Fruit fly (Drosophila melanogaster) whole organism, adult: ENCODE data around the gene BigH1.

ENCODE experiments used
- CG11617 ChIP-seq: fragments of 200-800 bp; sonication (Bioruptor generic); optimal IDR thresholded peaks from 2 replicates; lab custom pipeline; 2017; ENCODE audit warnings: mild to moderate bottlenecking, missing biosample characterization, missing genetic modification reagents, missing genetic modification characterization
- CG12768 ChIP-seq: fragments of 200-800 bp; sonication (Bioruptor generic); optimal IDR thresholded peaks from 2 replicates; lab custom pipeline; 2017; ENCODE audit warnings: missing biosample characterization, missing genetic modification characterization, mild to moderate bottlenecking, moderate library complexity, missing genetic modification reagents
- CG14711 ChIP-seq: fragments of 200-800 bp; sonication (Bioruptor generic); optimal IDR thresholded peaks from 2 replicates; lab custom pipeline; 2018; ENCODE audit warnings: missing biosample characterization, mild to moderate bottlenecking, missing genetic modification characterization, moderate library complexity
- CG1620 ChIP-seq: fragments of 200-800 bp; sonication (Bioruptor generic); optimal IDR thresholded peaks from 2 replicates; lab custom pipeline; 2016; ENCODE audit warnings: missing biosample characterization, missing genetic modification characterization
- CG33017 ChIP-seq: fragments of 200-800 bp; sonication (Bioruptor generic); optimal IDR thresholded peaks from 2 replicates; lab custom pipeline; 2018; ENCODE audit warnings: missing biosample characterization, mild to moderate bottlenecking, missing genetic modification characterization, moderate library complexity
- CG5204 ChIP-seq: fragments of 200-800 bp; sonication (Bioruptor generic); optimal IDR thresholded peaks from 2 replicates; lab custom pipeline; 2016; ENCODE audit warnings: missing biosample characterization, missing genetic modification characterization
- CG7045 ChIP-seq: fragments of 200-800 bp; sonication (Bioruptor generic); optimal IDR thresholded peaks from 2 replicates; lab custom pipeline; 2017; ENCODE audit warnings: missing biosample characterization, mild to moderate bottlenecking, missing genetic modification characterization
- CG7101 ChIP-seq: fragments of 200-800 bp; sonication (Bioruptor generic); optimal IDR thresholded peaks from 2 replicates; lab custom pipeline; 2018; ENCODE audit warnings: missing biosample characterization, mild to moderate bottlenecking, missing genetic modification characterization, moderate library complexity
- Clk ChIP-seq: fragments of 200-800 bp; sonication (Bioruptor generic); optimal IDR thresholded peaks from 2 replicates; lab custom pipeline; 2017; ENCODE audit warnings: missing biosample characterization, missing genetic modification characterization
- Crg-1 ChIP-seq: fragments of 200-800 bp; sonication (Bioruptor generic); optimal IDR thresholded peaks from 2 replicates; lab custom pipeline; 2016; ENCODE audit warnings: missing biosample characterization, missing genetic modification characterization
- Hr96 ChIP-seq: fragments of 200-800 bp; sonication (Bioruptor generic); optimal IDR thresholded peaks from 2 replicates; lab custom pipeline; 2016; ENCODE audit warnings: missing biosample characterization, missing genetic modification characterization
- Mnt ChIP-seq: fragments of 200-800 bp; sonication (Bioruptor generic); optimal IDR thresholded peaks from 2 replicates; lab custom pipeline; 2016; ENCODE audit warnings: missing biosample characterization, mild to moderate bottlenecking, missing genetic modification characterization
- bab1 ChIP-seq: fragments of 200-800 bp; sonication (Bioruptor generic); optimal IDR thresholded peaks from 3 replicates; lab custom pipeline; 2019; ENCODE audit warnings: missing biosample characterization, mild to moderate bottlenecking, missing genetic modification characterization, moderate library complexity
- cic ChIP-seq: fragments of 200-800 bp; sonication (Bioruptor generic); optimal IDR thresholded peaks from 2 replicates; lab custom pipeline; 2017; ENCODE audit warnings: missing biosample characterization, mild to moderate bottlenecking, missing genetic modification characterization, moderate library complexity
- cnc ChIP-seq, 2 experiments: fragments of >200 bp; optimal IDR thresholded peaks; 2 replicates each; lab custom pipeline; 2017
- kay ChIP-seq: fragments of 200-800 bp; sonication (Bioruptor generic); peaks from one replicate; lab custom pipeline; 2016; ENCODE audit warnings: missing biosample characterization, missing genetic modification characterization, borderline replicate concordance
- ovo ChIP-seq: fragments of 200-800 bp; sonication (Bioruptor generic); optimal IDR thresholded peaks from 2 replicates; lab custom pipeline; 2016; ENCODE audit warnings: missing biosample characterization, missing genetic modification characterization
- pad ChIP-seq: fragments of 200-800 bp; sonication (Bioruptor generic); optimal IDR thresholded peaks from 3 replicates; lab custom pipeline; 2017; ENCODE audit warnings: missing biosample characterization, missing genetic modification characterization, mild to moderate bottlenecking, moderate library complexity, missing genetic modification reagents
- tj ChIP-seq: fragments of 200-800 bp; sonication (Bioruptor generic); optimal IDR thresholded peaks from 3 replicates; lab custom pipeline; 2017; ENCODE audit warnings: missing biosample characterization, mild to moderate bottlenecking, missing genetic modification characterization, moderate library complexity
- toe ChIP-seq: fragments of 200-800 bp; sonication (Bioruptor generic); optimal IDR thresholded peaks from 2 replicates; lab custom pipeline; 2016; ENCODE audit warnings: missing biosample characterization, missing genetic modification characterization

Gene BigH1

DNA sequence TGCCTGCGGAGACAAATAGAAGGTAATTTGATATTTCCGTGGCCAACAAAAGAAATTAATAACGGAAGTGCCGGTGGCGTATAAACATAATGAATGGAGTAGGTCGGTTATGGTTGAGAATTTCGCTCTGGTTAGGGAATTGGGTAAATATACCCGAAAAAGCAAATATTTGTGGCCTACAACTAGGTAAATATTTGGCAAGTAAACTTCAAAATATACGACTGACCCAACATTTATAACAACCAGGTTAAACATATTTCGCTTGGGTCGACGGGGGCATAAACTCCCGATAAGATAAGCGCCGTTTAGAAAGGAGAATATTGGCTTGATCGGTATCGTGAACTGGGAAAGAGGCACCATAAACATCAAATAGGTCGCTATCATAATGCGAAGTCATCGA lies 7.6 kb downstream of the BigH1 start:
- TF ChIP-seq CG33017 = peak; percentile 5
- TF ChIP-seq CG7101 (tag; lab: Kevin White, UChicago) = peak; percentile 46
- no peak for TF ChIP-seq CG1620

DNA sequence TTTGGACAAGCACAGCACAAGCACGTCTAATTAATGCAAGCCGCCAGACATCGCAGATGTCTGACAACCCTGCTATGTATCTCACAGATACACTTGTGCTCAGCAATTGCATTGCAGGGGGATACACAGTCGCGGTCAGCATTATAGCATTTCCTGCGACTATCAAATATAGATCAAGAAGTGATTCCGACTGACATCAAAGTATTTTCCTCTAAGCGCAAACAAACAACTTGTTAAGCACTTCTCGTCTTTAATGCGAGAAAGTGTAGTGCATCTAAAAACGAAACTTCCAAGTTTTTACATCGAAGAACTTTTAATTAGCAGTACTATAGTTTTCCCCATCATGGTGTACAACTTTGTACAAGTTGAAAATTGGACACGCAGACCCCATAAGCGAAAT lies 9.7 kb downstream of the BigH1 start:
- TF ChIP-seq Crg-1 (GFP tag; lab: Kevin White, UChicago) = no peak
- no peak for TF ChIP-seq Clk
- no peak for TF ChIP-seq CG1620
- TF ChIP-seq CG11617 (GFP tag; lab: Kevin White, UChicago) = no peak
- no peak for TF ChIP-seq kay
- TF ChIP-seq toe (GFP tag; lab: Kevin White, UChicago) = no peak
- no peak for TF ChIP-seq CG12768 (GFP tag; lab: Kevin White, UChicago)
- no peak for TF ChIP-seq CG33017
- TF ChIP-seq CG7045 (GFP tag; lab: Kevin White, UChicago) = no peak
- TF ChIP-seq CG5204 = no peak

DNA sequence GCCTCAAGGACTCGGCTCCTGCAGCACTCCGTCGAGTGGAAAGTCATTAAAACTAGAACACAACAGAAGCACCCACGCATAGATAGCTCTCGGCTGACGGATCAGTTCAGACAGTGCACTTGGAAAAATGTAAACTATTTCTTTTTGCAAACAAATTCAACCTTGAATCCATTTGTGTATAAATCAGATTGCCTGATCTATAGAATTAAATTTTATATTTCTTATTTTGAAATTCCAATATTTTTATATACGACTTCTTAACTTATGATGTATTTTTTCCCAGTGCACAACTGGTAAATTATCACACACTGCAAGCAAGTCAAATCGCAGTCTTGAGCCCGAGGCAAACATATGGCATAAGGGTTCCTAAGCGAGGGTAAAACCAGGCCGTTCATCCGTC lies 11.5 kb downstream of the BigH1 start:
- TF ChIP-seq tj (GFP tag; lab: Kevin White, UChicago) = no peak
- no peak for TF ChIP-seq CG5204
- TF ChIP-seq CG7101 (tag; lab: Kevin White, UChicago) = no peak
- no peak for TF ChIP-seq Crg-1 (GFP tag; lab: Kevin White, UChicago)
- TF ChIP-seq Mnt (GFP tag; lab: Kevin White, UChicago) = no peak
- no peak for TF ChIP-seq toe (GFP tag; lab: Kevin White, UChicago)
- TF ChIP-seq Hr96 = no peak
- TF ChIP-seq CG1620 = no peak
- no peak for TF ChIP-seq CG14711 (tag; lab: Kevin White, UChicago)
- TF ChIP-seq pad = no peak
- no peak for TF ChIP-seq Clk
- TF ChIP-seq bab1 = no peak
- no peak for TF ChIP-seq cic (GFP tag; lab: Kevin White, UChicago)
- no peak for TF ChIP-seq kay
- no peak for TF ChIP-seq CG33017

DNA sequence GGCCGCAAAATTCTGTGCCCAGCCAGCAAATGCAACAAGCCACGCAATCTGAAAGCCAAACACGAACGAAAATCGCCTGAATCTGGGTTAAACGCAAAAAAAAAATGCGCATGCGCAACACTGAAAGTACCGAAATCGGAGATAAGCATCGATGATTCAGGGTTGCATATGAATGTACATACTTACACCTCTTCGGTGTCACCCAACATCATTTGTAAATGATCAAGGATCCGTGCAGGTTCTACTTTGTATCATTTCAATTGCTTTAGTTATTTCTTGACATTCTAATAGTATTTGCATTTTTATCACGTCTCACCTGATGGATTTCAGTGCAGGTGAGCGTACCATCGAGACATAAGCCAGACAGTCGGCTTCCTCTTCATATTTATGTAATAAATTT lies 13.8 kb downstream of the BigH1 start:
- TF ChIP-seq CG5204 = no peak
- no peak for TF ChIP-seq CG12768 (GFP tag; lab: Kevin White, UChicago)
- TF ChIP-seq Clk = no peak
- TF ChIP-seq Hr96 = no peak
- TF ChIP-seq kay = peak; percentile 29
- TF ChIP-seq CG7101 (tag; lab: Kevin White, UChicago) = no peak

DNA sequence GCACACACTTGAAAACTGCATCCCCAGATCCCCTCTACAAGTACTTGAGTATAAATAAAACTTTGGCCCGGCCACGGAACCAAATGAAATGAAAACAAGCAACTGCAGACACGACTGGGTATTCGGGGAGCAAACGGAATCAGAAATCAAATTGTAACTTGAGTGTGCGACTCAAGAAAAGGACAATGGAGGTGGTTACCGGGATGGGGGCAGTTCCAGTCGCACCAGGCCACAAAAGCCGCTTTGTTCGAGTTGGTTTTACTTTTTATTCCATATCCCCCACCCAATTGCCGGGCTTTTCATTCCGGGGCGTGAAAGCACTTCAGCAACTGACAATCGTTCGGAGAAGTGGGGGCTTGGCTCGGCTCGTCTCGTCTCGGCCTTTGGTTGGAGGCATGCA lies 14.6 kb downstream of the BigH1 start:
- TF ChIP-seq CG7045 (GFP tag; lab: Kevin White, UChicago) (no peak), CG12768 (GFP tag; lab: Kevin White, UChicago) (no peak), toe (GFP tag; lab: Kevin White, UChicago) (no peak), CG7101 (tag; lab: Kevin White, UChicago) (no peak), cic (GFP tag; lab: Kevin White, UChicago) (no peak), Clk (no peak), kay (no peak), tj (GFP tag; lab: Kevin White, UChicago) (no peak), CG14711 (tag; lab: Kevin White, UChicago) (no peak), CG33017 (no peak), CG11617 (GFP tag; lab: Kevin White, UChicago) (no peak), pad (no peak), cnc (optimal IDR thresholded peaks at IDR 0.05; lab: Kevin White, UChicago) (no peak), Mnt (GFP tag; lab: Kevin White, UChicago) (no peak)

DNA sequence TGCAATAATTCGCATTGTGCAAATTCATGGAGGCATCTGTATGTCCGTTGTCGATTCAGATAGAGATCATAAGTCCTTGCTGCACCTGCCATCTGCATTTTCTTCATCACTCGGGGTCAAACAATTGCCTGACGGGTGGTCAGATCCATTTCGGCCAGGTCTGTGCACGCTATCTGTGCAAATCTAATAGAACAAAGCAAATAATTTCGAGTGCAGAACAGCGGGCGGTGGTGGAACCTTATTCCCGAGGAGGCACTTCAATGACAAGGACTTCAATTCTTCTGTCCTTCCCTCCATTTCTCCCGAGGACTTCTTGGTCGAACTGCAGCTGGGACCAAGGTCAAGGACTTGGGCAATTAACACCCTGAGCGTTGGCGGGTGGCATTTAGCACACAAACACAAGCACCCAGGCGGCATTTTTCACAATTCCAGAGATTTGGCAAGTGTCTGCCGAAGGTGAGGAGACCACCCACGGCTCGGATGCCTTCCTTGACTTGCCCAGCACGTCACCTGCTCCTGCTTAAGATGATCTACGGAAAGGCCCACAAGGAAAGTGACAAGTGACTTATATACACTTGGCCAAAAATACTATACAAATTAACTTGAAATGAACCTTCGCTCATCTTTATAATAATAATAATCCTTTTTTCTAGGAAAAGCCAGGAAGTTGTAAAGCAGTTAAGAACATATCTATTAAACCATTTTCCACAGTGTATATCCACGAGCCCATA lies 16.3 kb downstream of the BigH1 start:
- TF ChIP-seq CG7101 (tag; lab: Kevin White, UChicago) (no peak), ovo (GFP tag; lab: Kevin White, UChicago) (no peak), CG1620 (no peak), CG12768 (GFP tag; lab: Kevin White, UChicago) (no peak), bab1 (no peak), pad (no peak), CG14711 (tag; lab: Kevin White, UChicago) (no peak), Hr96 (no peak), Mnt (GFP tag; lab: Kevin White, UChicago) (no peak), cic (GFP tag; lab: Kevin White, UChicago) (no peak), tj (GFP tag; lab: Kevin White, UChicago) (no peak), CG11617 (GFP tag; lab: Kevin White, UChicago) (no peak), Crg-1 (GFP tag; lab: Kevin White, UChicago) (no peak), cnc (optimal IDR thresholded peaks at IDR 0.05; lab: Kevin White, UChicago) (no peak)

DNA sequence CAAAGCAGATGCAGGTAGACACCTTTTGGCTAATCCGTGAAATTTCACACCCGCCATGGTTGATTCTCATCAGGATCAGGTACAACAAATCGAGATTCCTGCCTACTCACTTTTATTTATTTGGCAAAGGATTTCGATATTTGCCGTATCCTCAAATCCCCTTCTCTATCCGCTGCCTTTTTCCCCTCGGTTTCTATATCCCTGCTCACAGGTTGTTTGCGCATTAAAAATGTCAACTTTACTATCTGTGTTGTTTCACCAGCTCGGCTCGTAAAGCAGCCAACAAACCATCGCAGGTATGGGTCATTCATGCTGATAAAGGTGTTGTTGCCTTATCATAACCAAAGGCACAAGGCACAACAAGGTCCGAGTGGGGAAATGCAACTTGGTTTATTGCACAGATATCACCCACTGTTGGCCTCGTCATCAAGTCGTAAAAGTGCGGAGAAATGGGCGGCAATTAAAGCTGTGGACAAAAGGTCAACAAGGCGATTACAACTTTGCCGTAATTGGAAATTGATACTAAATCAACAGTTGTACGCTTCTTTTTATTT lies 16.9 kb downstream of the BigH1 start:
- TF ChIP-seq CG1620 (peak; percentile 37), tj (GFP tag; lab: Kevin White, UChicago) (no peak), CG7101 (tag; lab: Kevin White, UChicago) (peak; percentile 65), CG12768 (GFP tag; lab: Kevin White, UChicago) (peak; percentile 83), Hr96 (peak; percentile 64), Mnt (GFP tag; lab: Kevin White, UChicago) (peak; percentile 74), cic (GFP tag; lab: Kevin White, UChicago) (peak; percentile 89), bab1 (no peak), kay (peak; percentile 78), CG14711 (tag; lab: Kevin White, UChicago) (peak; percentile 23), CG5204 (peak; percentile 61), CG7045 (GFP tag; lab: Kevin White, UChicago) (peak; percentile 77), ovo (GFP tag; lab: Kevin White, UChicago) (peak; percentile 63), pad (peak; percentile 67), Clk (peak; percentile 79), toe (GFP tag; lab: Kevin White, UChicago) (peak; percentile 77), cnc (optimal IDR thresholded peaks at IDR 0.05; lab: Kevin White, UChicago) (no peak), CG33017 (peak; percentile 63), CG11617 (GFP tag; lab: Kevin White, UChicago) (peak; percentile 81), Crg-1 (GFP tag; lab: Kevin White, UChicago) (peak; percentile 88)
